Fruit fly (Drosophila melanogaster) whole organism, prepupa: ENCODE measurements around the gene Spn28Da.
A peak's percentile ranks its signal among the peaks of the same experiment; 100 is the strongest.

Experiments
- CG3032 ChIP-seq: fragments of 200-800 bp; optimal IDR thresholded peaks from 2 replicates; lab custom pipeline; 2019; ENCODE audit warnings: missing biosample characterization, mild to moderate bottlenecking, missing genetic modification characterization, moderate library complexity
- CG32006 ChIP-seq: fragments of 200-800 bp; sonication (Bioruptor generic); optimal IDR thresholded peaks from 3 replicates; lab custom pipeline; 2017; ENCODE audit warnings: missing biosample characterization, mild to moderate bottlenecking, missing genetic modification characterization
- CG34406 ChIP-seq: fragments of 200-800 bp; sonication (Bioruptor generic); optimal IDR thresholded peaks from 3 replicates; lab custom pipeline; 2016; ENCODE audit warnings: missing biosample characterization, missing genetic modification characterization
- CG3919 ChIP-seq: fragments of 200-800 bp; sonication (Bioruptor generic); optimal IDR thresholded peaks from 3 replicates; lab custom pipeline; 2016; ENCODE audit warnings: missing biosample characterization, missing genetic modification characterization
- CG8119 ChIP-seq: fragments of 200-800 bp; sonication (Bioruptor generic); IDR thresholded peaks from 3 replicates; pipeline ENCODE4 v1.3.6; 2022; ENCODE audit warnings: missing biosample characterization, missing genetic modification characterization
- CG8319 ChIP-seq: fragments of 200-800 bp; sonication (Bioruptor generic); optimal IDR thresholded peaks from 3 replicates; lab custom pipeline; 2016; ENCODE audit warnings: missing biosample characterization, missing genetic modification characterization
- CG9139 ChIP-seq: fragments of 200-800 bp; sonication (Bioruptor generic); optimal IDR thresholded peaks from 3 replicates; lab custom pipeline; 2017; ENCODE audit warnings: missing biosample characterization, mild to moderate bottlenecking, missing genetic modification characterization
- Eip93F ChIP-seq: fragments of 200-800 bp; sonication (Bioruptor generic); optimal IDR thresholded peaks from 2 replicates; lab custom pipeline; 2016; ENCODE audit warnings: missing biosample characterization, mild to moderate bottlenecking, missing genetic modification characterization
- Gug ChIP-seq: fragments of 200-800 bp; sonication (Bioruptor generic); IDR thresholded peaks from 2 replicates; pipeline ENCODE4 v1.3.6; 2022; ENCODE audit warnings: missing biosample characterization, missing genetic modification characterization
- Hr4 ChIP-seq: fragments of 200-800 bp; sonication (Bioruptor generic); optimal IDR thresholded peaks from 3 replicates; lab custom pipeline; 2016; ENCODE audit warnings: missing biosample characterization, missing genetic modification characterization
- cyc ChIP-seq: fragments of 200-800 bp; sonication (Bioruptor generic); optimal IDR thresholded peaks from 3 replicates; lab custom pipeline; 2016; ENCODE audit warnings: missing biosample characterization, missing genetic modification characterization
- spab ChIP-seq: fragments of 200-800 bp; sonication (Bioruptor generic); optimal IDR thresholded peaks from 2 replicates; lab custom pipeline; 2017; ENCODE audit warnings: missing biosample characterization, mild to moderate bottlenecking, missing genetic modification characterization, missing genetic modification reagents
- ss ChIP-seq, 2 experiments: fragments of 200-800 bp; sonication (Bioruptor generic); optimal IDR thresholded peaks; 2 replicates in 1 of 2; 3 replicates in 1 of 2; lab custom pipeline; 2017 to 2018; ENCODE audit warnings: mild to moderate bottlenecking in 2 of 2, missing biosample characterization in 2 of 2, missing genetic modification characterization in 2 of 2, moderate library complexity in 1 of 2
- svp ChIP-seq: fragments of 200-800 bp; sonication (Bioruptor generic); peaks from one replicate; lab custom pipeline; 2016; ENCODE audit warnings: missing biosample characterization, missing genetic modification characterization
- vri ChIP-seq: fragments of 200-800 bp; sonication (Bioruptor generic); optimal IDR thresholded peaks from 3 replicates; lab custom pipeline; 2016; ENCODE audit warnings: missing biosample characterization, mild to moderate bottlenecking, missing genetic modification characterization

Gene Spn28Da

dm6 chr2L:7840152-7840551, 48.8 kb downstream of the Spn28Da start, which contains the start of gene CG14537:
CG14537 (plus strand) TSS chr2L:7840452.
- TF ChIP-seq Gug (GFP tag; lab: Robert Waterston, UW), result no peak
- no peak for TF ChIP-seq CG8319
- TF ChIP-seq CG34406 (GFP tag; lab: Kevin White, UChicago), result no peak
- TF ChIP-seq CG3032 (tag; lab: Kevin White, UChicago), result no peak
- no peak for TF ChIP-seq CG3919 (GFP tag; lab: Kevin White, UChicago)
- TF ChIP-seq CG8119, result no peak
- no peak for TF ChIP-seq vri (GFP tag; lab: Kevin White, UChicago)
- TF ChIP-seq cyc (GFP tag; lab: Kevin White, UChicago), result no peak
- no peak for TF ChIP-seq Hr4 (GFP tag; lab: Kevin White, UChicago)
- no peak for TF ChIP-seq spab (GFP tag; lab: Kevin White, UChicago)
- no peak for TF ChIP-seq ss (GFP tag; optimal IDR thresholded peaks at IDR 0.05; lab: Kevin White, UChicago)
- TF ChIP-seq Eip93F, result no peak

dm6 chr2L:7838024-7838423, 50.9 kb downstream of the Spn28Da start:
- TF ChIP-seq CG9139, result no peak
- peak; percentile 35 for TF ChIP-seq svp (GFP tag; lab: Kevin White, UChicago)
- no peak for TF ChIP-seq vri (GFP tag; lab: Kevin White, UChicago)
- peak; percentile 9 for TF ChIP-seq CG32006 (GFP tag; lab: Kevin White, UChicago)
